Fruit fly (Drosophila melanogaster): ENCODE measurements around the gene CG34382.

Gene CG34382

DNA sequence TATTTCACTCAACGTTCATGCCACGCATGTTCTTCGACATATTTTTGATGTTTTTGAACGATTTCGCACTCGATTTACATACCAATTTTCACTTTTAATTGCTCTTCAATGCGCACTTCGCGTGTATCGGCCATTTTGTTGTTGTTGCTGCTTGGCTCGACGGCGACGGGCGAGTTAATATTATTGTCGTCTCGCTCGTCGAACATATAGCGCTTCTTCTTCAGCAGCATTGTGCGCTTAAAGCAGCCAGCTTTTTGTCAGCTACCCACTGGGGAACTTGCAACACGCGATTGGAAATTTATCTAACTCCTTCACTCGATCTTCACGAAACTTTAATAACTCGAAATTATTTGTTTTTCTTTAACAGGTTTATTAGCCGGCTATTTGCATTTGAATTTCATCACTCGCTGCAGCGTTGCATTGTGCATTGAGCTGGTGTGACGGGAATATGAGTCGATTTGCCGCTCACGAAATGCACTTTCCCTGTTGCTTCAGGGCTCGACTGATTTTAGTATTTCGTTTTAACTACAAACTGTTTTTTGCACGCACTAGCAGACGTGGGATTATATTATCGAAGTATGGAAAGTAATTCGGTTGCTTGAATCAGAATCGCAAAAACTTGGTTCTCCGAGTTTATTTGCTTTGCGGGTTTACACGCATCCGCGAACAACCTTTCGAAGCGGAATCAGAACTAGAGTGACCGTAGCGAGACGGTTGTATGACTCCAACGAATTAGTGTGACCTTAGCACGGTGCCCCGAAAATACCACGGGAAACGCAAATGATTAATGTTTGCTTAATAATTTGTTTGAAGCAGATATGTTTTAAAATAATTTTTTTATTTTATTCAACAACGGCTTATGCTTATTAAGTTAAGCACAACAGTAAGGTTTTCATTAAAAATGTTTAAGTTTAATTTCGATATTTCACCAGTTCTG is 23.9 kb upstream of the CG34382 start, which contains the start of gene RasGAP1 (continued):
- TF ChIP-seq CG16813 (GFP tag; IDR thresholded peaks at IDR 0.05; ENCODE audit: partially characterized antibody) (peak; percentile 40; the same call in 1 of the 3 replicates), slbo (GFP tag; IDR thresholded peaks at IDR 0.05) (peak; percentile 54), CG10209 (GFP tag; optimal IDR thresholded peaks at IDR 0.05) (no peak), CG10147 (GFP tag; optimal IDR thresholded peaks at IDR 0.05) (no peak), CG3163 (GFP tag; optimal IDR thresholded peaks at IDR 0.05) (no peak), CG30403 (GFP tag; optimal IDR thresholded peaks at IDR 0.05) (no peak), tap (tag; optimal IDR thresholded peaks at IDR 0.05) (peak; percentile 27), CG9817 (tag; optimal IDR thresholded peaks at IDR 0.05) (peak; percentile 9), Mrtf (GFP tag; IDR thresholded peaks at IDR 0.05) (no peak), CG7987 (GFP tag; optimal IDR thresholded peaks at IDR 0.05) (no peak), CG17385 (GFP tag; optimal IDR thresholded peaks at IDR 0.05) (peak; percentile 83), D19A (tag; optimal IDR thresholded peaks at IDR 0.05) (no peak), ind (GFP tag; optimal IDR thresholded peaks at IDR 0.05) (no peak), CG12104 (GFP tag; optimal IDR thresholded peaks at IDR 0.05) (no peak), CG18599 (GFP tag; optimal IDR thresholded peaks at IDR 0.05) (no peak), CG14710 (tag; optimal IDR thresholded peaks at IDR 0.05) (no peak), lbe (GFP tag; optimal IDR thresholded peaks at IDR 0.05) (peak; percentile 0), schlank (tag; optimal IDR thresholded peaks at IDR 0.05) (no peak), CG14860 (GFP tag; IDR thresholded peaks at IDR 0.05; ENCODE audit: partially characterized antibody) (no peak), Ada2b (GFP tag; IDR thresholded peaks at IDR 0.05) (no peak), Dbx (GFP tag; IDR thresholded peaks at IDR 0.05) (no peak), hbn (GFP tag; IDR thresholded peaks at IDR 0.05; ENCODE audit: partially characterized antibody) (no peak; the same call in 1 of the 2 replicates), CG12659 (GFP tag; optimal IDR thresholded peaks at IDR 0.05) (peak; percentile 36), lilli (GFP tag; optimal IDR thresholded peaks at IDR 0.05) (no peak), ssp (GFP tag; IDR thresholded peaks at IDR 0.05) (peak; percentile 26; the same call in 1 of the 2 replicates), CG2120 (GFP tag; optimal IDR thresholded peaks at IDR 0.05) (no peak), MESR4 (GFP tag; optimal IDR thresholded peaks at IDR 0.05) (peak; percentile 11), exex (tag; optimal IDR thresholded peaks at IDR 0.05) (no peak), oc (tag; optimal IDR thresholded peaks at IDR 0.05) (no peak), dati (GFP tag; IDR thresholded peaks at IDR 0.05) (no peak), Drgx (GFP tag; IDR thresholded peaks at IDR 0.05) (no peak), CG15269 (tag; optimal IDR thresholded peaks at IDR 0.05) (peak; percentile 22), emc (GFP tag; optimal IDR thresholded peaks at IDR 0.05) (no peak), CG10565 (GFP tag; optimal IDR thresholded peaks at IDR 0.05) (no peak), CG18476 (GFP tag; optimal IDR thresholded peaks at IDR 0.05) (no peak), E2f1 (GFP tag; IDR thresholded peaks at IDR 0.05) (no peak), CG16779 (GFP tag; IDR thresholded peaks at IDR 0.05) (no peak), cas (GFP tag; IDR thresholded peaks at IDR 0.05) (no peak), peb (GFP tag; IDR thresholded peaks at IDR 0.05) (no peak), H15 (GFP tag; IDR thresholded peaks at IDR 0.05) (no peak), CG12769 (tag; optimal IDR thresholded peaks at IDR 0.05) (peak; percentile 27), CG16815 (GFP tag; optimal IDR thresholded peaks at IDR 0.05) (no peak), gfzf (GFP tag; optimal IDR thresholded peaks at IDR 0.05) (peak; percentile 78), CG2116 (GFP tag; optimal IDR thresholded peaks at IDR 0.05) (peak; percentile 95), CG14441 (GFP tag; IDR thresholded peaks at IDR 0.05) (0 out of 2 replicates have a peak, but pooled peaks have one; percentile 8), lov (optimal IDR thresholded peaks at IDR 0.05) (no peak), lov (GFP tag; IDR thresholded peaks at IDR 0.05) (no peak), az2 (GFP tag; optimal IDR thresholded peaks at IDR 0.05) (no peak), pnt (GFP tag; optimal IDR thresholded peaks at IDR 0.05) (no peak)
